Worm (Caenorhabditis elegans) whole organism, L4 larva: ENCODE results near the gene ehs-1.

ENCODE experiments used
- F10B5.3 ChIP-seq: sonication (generic microtip); optimal IDR thresholded peaks from 2 replicates; lab custom pipeline; 2016; ENCODE audit warnings: mild to moderate bottlenecking, missing genetic modification characterization, missing compliant biosample characterization
- F37D6.2 ChIP-seq: sonication (generic microtip); optimal IDR thresholded peaks from 2 replicates; lab custom pipeline; 2016; ENCODE audit warnings: mild to moderate bottlenecking, missing genetic modification characterization, missing compliant biosample characterization
- F49E8.2 ChIP-seq: sonication (generic microtip); optimal IDR thresholded peaks from 2 replicates; lab custom pipeline; 2016; ENCODE audit warnings: missing compliant biosample characterization, mild to moderate bottlenecking, missing genetic modification characterization, borderline replicate concordance
- R02D3.7 ChIP-seq: fragments of 150-350 bp; sonication (generic microtip); optimal IDR thresholded peaks from 3 replicates; lab custom pipeline; 2014; ENCODE audit warnings: missing biosample characterization, missing genetic modification characterization
- T26A8.4 ChIP-seq: fragments of 200-800 bp; sonication (Bioruptor generic); IDR thresholded peaks from 2 replicates; pipeline ENCODE4 v1.3.6; 2022; ENCODE audit warnings: missing genetic modification characterization, missing compliant biosample characterization
- Y5F2A.4 ChIP-seq: fragments of 200-800 bp; sonication (Bioruptor generic); optimal IDR thresholded peaks from 2 replicates; lab custom pipeline; 2018; ENCODE audit warnings: mild to moderate bottlenecking, missing genetic modification characterization, missing compliant biosample characterization
- ZK337.2 ChIP-seq: fragments of 200-800 bp; sonication (Bioruptor generic); IDR thresholded peaks from 2 replicates; pipeline ENCODE4 v1.3.6; 2022; ENCODE audit warnings: missing genetic modification reagents, missing genetic modification characterization, missing compliant biosample characterization
- ama-1 ChIP-seq: fragments of 150-350 bp; optimal IDR thresholded peaks from 2 replicates; lab custom pipeline; 2014; ENCODE audit warnings: inconsistent platforms, mixed read lengths
- ceh-28 ChIP-seq: fragments of 150-350 bp; optimal IDR thresholded peaks from 2 replicates; lab custom pipeline; 2014; ENCODE audit warnings: missing biosample characterization, missing genetic modification reagents, missing genetic modification characterization
- ceh-82 ChIP-seq: sonication (generic microtip); optimal IDR thresholded peaks from 2 replicates; lab custom pipeline; 2017; ENCODE audit warnings: missing biosample characterization, missing genetic modification characterization
- cey-2 ChIP-seq: sonication (generic microtip); optimal IDR thresholded peaks from 3 replicates; lab custom pipeline; 2017; ENCODE audit warnings: missing genetic modification characterization, mild to moderate bottlenecking, missing compliant biosample characterization, antibody characterized with exemption, borderline replicate concordance; ENCODE audit not compliant: insufficient read depth
- daf-12 ChIP-seq: fragments of 150-350 bp; optimal IDR thresholded peaks from 2 replicates; lab custom pipeline; 2014; ENCODE audit warnings: missing biosample characterization, missing genetic modification reagents, missing genetic modification characterization
- daf-8 ChIP-seq: fragments of 200-800 bp; sonication (Bioruptor generic); IDR thresholded peaks from 2 replicates; pipeline ENCODE4 v1.3.6; 2022; ENCODE audit warnings: missing genetic modification characterization, missing compliant biosample characterization
- dmd-8 ChIP-seq: fragments of 200-800 bp; sonication (Bioruptor generic); IDR thresholded peaks from 2 replicates; pipeline ENCODE4 v1.3.6; 2022; ENCODE audit warnings: missing genetic modification characterization, missing compliant biosample characterization
- dmd-9 ChIP-seq: fragments of 200-800 bp; sonication (Bioruptor generic); IDR thresholded peaks from 2 replicates; pipeline ENCODE4 v1.3.6; 2022; ENCODE audit warnings: missing genetic modification reagents, missing genetic modification characterization, missing compliant biosample characterization
- dve-1 ChIP-seq: sonication (generic microtip); optimal IDR thresholded peaks from 2 replicates; lab custom pipeline; 2017; ENCODE audit warnings: antibody characterized with exemption, mild to moderate bottlenecking, missing genetic modification characterization, missing compliant biosample characterization; ENCODE audit not compliant: insufficient read depth
- fkh-10 ChIP-seq: fragments of 150-350 bp; optimal IDR thresholded peaks from 2 replicates; lab custom pipeline; 2014; ENCODE audit warnings: missing biosample characterization, missing genetic modification reagents, missing genetic modification characterization
- lin-13 ChIP-seq: fragments of 150-350 bp; optimal IDR thresholded peaks from 2 replicates; lab custom pipeline; 2014; ENCODE audit warnings: missing biosample characterization, missing genetic modification reagents, missing genetic modification characterization
- lin-15B ChIP-seq: fragments of 150-350 bp; sonication (generic microtip); optimal IDR thresholded peaks from 3 replicates; lab custom pipeline; 2014; ENCODE audit warnings: missing biosample characterization, missing genetic modification characterization
- madf-9 ChIP-seq: fragments of 200-800 bp; sonication (Bioruptor generic); conservative IDR thresholded peaks from 2 replicates; pipeline ENCODE4 v1.3.6; 2022; ENCODE audit warnings: missing genetic modification reagents, missing genetic modification characterization, missing compliant biosample characterization
- mxl-2 ChIP-seq: fragments of 200-800 bp; sonication (Bioruptor generic); conservative IDR thresholded peaks from 2 replicates; pipeline ENCODE4 v1.3.6; 2022; ENCODE audit warnings: missing genetic modification reagents, missing genetic modification characterization, missing compliant biosample characterization
- nhr-111 ChIP-seq: fragments of 200-800 bp; sonication (Bioruptor generic); optimal IDR thresholded peaks from 2 replicates; lab custom pipeline; 2018; ENCODE audit warnings: mild to moderate bottlenecking, missing genetic modification characterization, missing compliant biosample characterization
- nhr-28 ChIP-seq: fragments of 150-350 bp; optimal IDR thresholded peaks from 2 replicates; lab custom pipeline; 2014; ENCODE audit warnings: missing biosample characterization, missing genetic modification characterization
- nhr-41 ChIP-seq: fragments of 200-800 bp; sonication (Bioruptor generic); IDR thresholded peaks from 2 replicates; pipeline ENCODE4 v1.3.6; 2022; ENCODE audit warnings: missing genetic modification reagents, missing genetic modification characterization, missing compliant biosample characterization
- nhr-42 ChIP-seq: fragments of 200-800 bp; sonication (Bioruptor generic); IDR thresholded peaks from 2 replicates; pipeline ENCODE4 v1.3.6; 2022; ENCODE audit warnings: missing genetic modification characterization, missing compliant biosample characterization
- nhr-76 ChIP-seq: fragments of 150-350 bp; optimal IDR thresholded peaks from 2 replicates; lab custom pipeline; 2014; ENCODE audit warnings: missing biosample characterization, missing genetic modification characterization
- pha-4 ChIP-seq, 2 experiments: fragments of 150-350 bp in 1 of 2; fragments of 200-800 bp in 1 of 2; sonication (Bioruptor generic) in 1 of 2; IDR thresholded peaks in 1 of 2; optimal IDR thresholded peaks in 1 of 2; 2 replicates each; pipeline versions ENCODE4 v1.3.6 to Lab custom; 2014 to 2022; ENCODE audit warnings: missing genetic modification characterization in 2 of 2, missing genetic modification reagents in 2 of 2, missing biosample characterization in 1 of 2, missing compliant biosample characterization in 1 of 2
- saeg-2 ChIP-seq: fragments of 200-800 bp; sonication (Bioruptor generic); IDR thresholded peaks from 2 replicates; pipeline ENCODE4 v1.3.6; 2022; ENCODE audit warnings: missing genetic modification reagents, missing genetic modification characterization, missing compliant biosample characterization
- set-16 ChIP-seq: fragments of 200-800 bp; sonication (Bioruptor generic); IDR thresholded peaks from 2 replicates; pipeline ENCODE4 v1.3.6; 2022; ENCODE audit warnings: missing genetic modification reagents, missing genetic modification characterization, missing compliant biosample characterization
- snpc-4 ChIP-seq: fragments of 150-350 bp; optimal IDR thresholded peaks from 2 replicates; lab custom pipeline; 2014; ENCODE audit warnings: missing biosample characterization, missing genetic modification characterization
- spr-3 ChIP-seq: fragments of 200-800 bp; sonication (Bioruptor generic); optimal IDR thresholded peaks from 2 replicates; lab custom pipeline; 2018; ENCODE audit warnings: mild to moderate bottlenecking, missing genetic modification characterization, missing compliant biosample characterization
- tra-1 ChIP-seq: fragments of 200-800 bp; sonication (Bioruptor generic); IDR thresholded peaks from 2 replicates; pipeline ENCODE4 v1.3.6; 2022; ENCODE audit warnings: missing genetic modification reagents, missing genetic modification characterization, missing compliant biosample characterization
- unc-130 ChIP-seq: sonication (generic microtip); optimal IDR thresholded peaks from 2 replicates; lab custom pipeline; 2016; ENCODE audit warnings: missing genetic modification reagents, missing genetic modification characterization, missing compliant biosample characterization
- unc-62 ChIP-seq, 3 experiments: fragments of 150-350 bp in 1 of 3; sonication (generic microtip); optimal IDR thresholded peaks in 2 of 3; peaks in 1 of 3; 1 replicate in 1 of 3; 2 replicates in 2 of 3; lab custom pipeline; 2014 to 2017; ENCODE audit warnings: missing biosample characterization in 3 of 3, missing genetic modification characterization in 3 of 3, missing genetic modification reagents in 3 of 3, missing genotype in 1 of 3
- vab-7 ChIP-seq: fragments of 200-800 bp; sonication (Bioruptor generic); IDR thresholded peaks from 2 replicates; pipeline ENCODE4 v1.3.6; 2022; ENCODE audit warnings: missing genetic modification reagents, missing genetic modification characterization, missing compliant biosample characterization
- zip-2 ChIP-seq: fragments of 150-350 bp; optimal IDR thresholded peaks from 2 replicates; lab custom pipeline; 2014; ENCODE audit warnings: missing biosample characterization, missing genetic modification characterization
- ztf-7 ChIP-seq: fragments of 150-350 bp; optimal IDR thresholded peaks from 2 replicates; lab custom pipeline; 2014; ENCODE audit warnings: missing biosample characterization, missing genetic modification characterization

Gene ehs-1

DNA sequence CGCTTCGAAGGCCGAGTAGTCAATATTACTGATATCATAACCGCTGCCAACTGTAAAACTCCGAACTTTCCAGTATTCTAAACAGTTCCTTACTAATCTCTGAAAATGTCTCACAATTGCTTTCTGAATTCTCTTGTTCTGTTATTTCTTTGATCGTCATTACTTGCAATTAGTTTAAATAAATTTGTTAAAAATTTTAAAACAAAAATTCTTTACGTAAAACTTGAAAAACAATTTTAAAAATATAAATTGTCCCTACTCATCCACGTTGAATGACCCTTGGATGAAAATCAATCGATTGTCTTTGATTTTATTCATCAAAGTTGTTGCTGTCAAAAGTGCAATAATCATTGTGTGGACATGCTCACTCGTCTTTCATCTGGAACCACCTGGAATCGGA is 26.3 kb upstream of the ehs-1 start, which contains the start of gene acdh-8:
acdh-8 (plus strand) TSS at position 301 of the 400 bp plus-strand sequence.
- no peak for TF ChIP-seq lin-15B (tag; lab: Kevin White, UChicago)
- no peak for TF ChIP-seq madf-9 (GFP tag; lab: Robert Waterston, UW)
- no peak for TF ChIP-seq nhr-41 (GFP tag; lab: Robert Waterston, UW)
- TF ChIP-seq zip-2 (tag; lab: Kevin White, UChicago), result no peak
- no peak for TF ChIP-seq nhr-28 (tag; lab: Kevin White, UChicago)
- TF ChIP-seq set-16, result no peak
- no peak for TF ChIP-seq F37D6.2
- TF ChIP-seq daf-12 (tag; lab: Kevin White, UChicago), result no peak
- no peak for TF ChIP-seq lin-13 (GFP tag; lab: Kevin White, UChicago)
- no peak for TF ChIP-seq pha-4 (GFP tag; IDR thresholded peaks at IDR 0.05; lab: Robert Waterston, UW)
- no peak for TF ChIP-seq pha-4 (tag; optimal IDR thresholded peaks at IDR 0.05; lab: Kevin White, UChicago)
- TF ChIP-seq dmd-9 (GFP tag; lab: Robert Waterston, UW), result no peak

DNA sequence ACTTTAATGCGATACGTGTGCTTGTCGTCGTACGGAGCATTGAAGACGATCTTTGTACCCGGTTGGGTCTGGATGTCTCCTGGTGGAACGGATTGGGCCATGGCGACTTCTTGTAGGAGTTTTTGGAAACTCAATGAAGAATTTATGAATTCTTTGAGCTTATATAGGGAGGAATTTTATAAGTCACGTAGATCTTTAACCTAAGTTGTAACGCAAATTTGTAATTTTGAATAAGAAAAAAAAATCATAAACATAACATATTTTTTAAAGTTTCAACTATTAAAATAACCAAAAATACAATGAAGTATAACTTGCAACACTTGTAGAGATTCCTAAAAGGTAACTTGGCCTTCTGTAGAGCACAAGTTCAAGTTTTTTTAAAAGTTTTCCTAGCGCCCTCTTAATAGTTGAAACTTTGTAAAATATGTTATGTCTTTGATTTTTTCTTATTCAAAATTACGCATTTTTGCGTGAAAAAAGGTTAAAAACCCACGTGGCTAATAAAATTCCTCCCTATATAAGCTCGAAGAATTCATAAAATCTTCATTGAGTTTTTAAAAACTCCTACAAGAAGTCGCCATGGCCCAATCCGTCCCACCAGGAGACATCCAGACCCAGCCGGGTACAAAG is 23.0 kb upstream of the ehs-1 start, which contains the start of the genes msp-63 and msp-142:
msp-63 (minus strand) TSS at position 101 of the 630 bp plus-strand sequence.
msp-142 (plus strand) TSS at position 580 of the 630 bp plus-strand sequence.
- no peak for TF ChIP-seq F49E8.2 (tag; lab: Kevin White, UChicago)
- TF ChIP-seq nhr-76 (tag; lab: Kevin White, UChicago), result no peak
- no peak for TF ChIP-seq F37D6.2
- TF ChIP-seq snpc-4 (tag; lab: Kevin White, UChicago), result no peak
- no peak for TF ChIP-seq cey-2 (tag; lab: Kevin White, UChicago)
- TF ChIP-seq vab-7 (GFP tag; lab: Robert Waterston, UW), result no peak
- TF ChIP-seq nhr-111, result no peak
- TF ChIP-seq daf-8 (GFP tag; lab: Robert Waterston, UW), result no peak
- TF ChIP-seq R02D3.7, result no peak
- TF ChIP-seq nhr-42 (GFP tag; lab: Robert Waterston, UW), result no peak

DNA sequence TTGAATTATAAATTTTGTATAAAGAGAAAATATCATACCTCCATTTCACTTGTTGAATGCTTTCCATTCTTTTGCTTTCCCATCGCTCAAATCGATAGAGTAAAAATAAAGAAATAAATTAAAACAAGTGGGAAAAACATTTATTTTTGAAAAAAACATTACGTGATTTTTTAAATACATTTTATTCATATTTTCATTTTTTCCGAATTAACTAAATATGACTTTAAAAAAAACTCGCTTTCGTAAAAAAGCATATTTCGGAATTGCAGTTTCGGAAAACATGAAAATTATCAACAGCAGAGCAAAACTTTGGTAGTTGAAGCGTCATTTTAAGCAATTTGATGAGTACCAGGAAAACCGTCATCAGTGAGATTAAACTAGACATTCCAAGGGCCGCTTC is 21.0 kb upstream of the ehs-1 start, which contains the start of gene K05F1.8:
K05F1.8 (minus strand) TSS at position 101 of the 400 bp plus-strand sequence.
- TF ChIP-seq spr-3 (GFP tag; lab: Kevin White, UChicago), result no peak
- no peak for TF ChIP-seq tra-1 (GFP tag; lab: Robert Waterston, UW)
- no peak for TF ChIP-seq dve-1 (tag; lab: Kevin White, UChicago)
- TF ChIP-seq dmd-8 (GFP tag; lab: Robert Waterston, UW), result no peak
- no peak for TF ChIP-seq fkh-10 (GFP tag; lab: Kevin White, UChicago)
- TF ChIP-seq cey-2 (tag; lab: Kevin White, UChicago), result no peak
- no peak for TF ChIP-seq F10B5.3 (tag; lab: Kevin White, UChicago)
- TF ChIP-seq mxl-2 (GFP tag; lab: Robert Waterston, UW), result no peak
- TF ChIP-seq ama-1 (lab: Kevin White, UChicago), result no peak
- no peak for TF ChIP-seq lin-13 (GFP tag; lab: Kevin White, UChicago)
- no peak for TF ChIP-seq lin-15B (tag; lab: Kevin White, UChicago)
- TF ChIP-seq, all 104 proteins: peak for 0

DNA sequence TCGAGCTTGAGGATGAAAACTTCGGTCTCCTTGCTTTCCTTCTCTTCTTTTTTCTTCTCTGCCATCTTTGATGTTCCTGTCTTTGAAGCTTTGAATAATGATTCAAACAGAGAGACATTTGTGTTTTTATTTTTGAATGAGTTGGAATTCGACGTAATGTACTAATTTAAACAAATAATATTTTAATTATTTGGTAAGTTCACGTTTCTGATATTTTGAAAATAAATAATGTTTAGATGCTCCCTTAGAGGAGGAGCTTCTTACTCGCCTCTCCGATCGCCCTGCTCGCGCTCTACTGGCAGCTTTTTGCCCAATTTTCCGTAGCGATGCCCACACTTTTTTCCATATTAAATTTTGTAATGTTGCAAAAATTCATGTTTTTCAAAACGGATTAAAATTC is 19.4 kb upstream of the ehs-1 start, which contains the start of the genes K05F1.9 and K05F1.1:
K05F1.9 (minus strand) TSS at position 101 of the 400 bp plus-strand sequence.
K05F1.1 (plus strand) TSS at position 308 of the 400 bp plus-strand sequence.
- no peak for TF ChIP-seq F10B5.3 (tag; lab: Kevin White, UChicago)
- TF ChIP-seq mxl-2 (GFP tag; lab: Robert Waterston, UW), result no peak
- no peak for TF ChIP-seq ceh-28 (tag; lab: Kevin White, UChicago)
- no peak for TF ChIP-seq ZK337.2 (GFP tag; lab: Robert Waterston, UW)
- TF ChIP-seq ztf-7 (tag; lab: Kevin White, UChicago), result no peak
- TF ChIP-seq lin-15B (tag; lab: Kevin White, UChicago), result no peak
- no peak for TF ChIP-seq Y5F2A.4 (GFP tag; lab: Kevin White, UChicago)
- TF ChIP-seq fkh-10 (GFP tag; lab: Kevin White, UChicago), result no peak
- no peak for TF ChIP-seq unc-130
- TF ChIP-seq saeg-2 (GFP tag; lab: Robert Waterston, UW), result no peak
- no peak for TF ChIP-seq spr-3 (GFP tag; lab: Kevin White, UChicago)
- TF ChIP-seq T26A8.4 (GFP tag; lab: Robert Waterston, UW), result no peak
- no peak for TF ChIP-seq unc-62 (GFP tag; optimal IDR thresholded peaks at IDR 0.05 in 1 of 2; lab: Kevin White, UChicago)
- TF ChIP-seq unc-62 (tag; optimal IDR thresholded peaks at IDR 0.05; lab: Kevin White, UChicago), result no peak
- TF ChIP-seq ceh-82, result no peak
